Fruit fly (Drosophila melanogaster) S2 (cell line): Measurements from ENCODE around the gene CG45544.

Experiments used
- CG8478 ChIP-seq: fragments of >200 bp; optimal IDR thresholded peaks from 2 replicates; lab custom pipeline; 2018
- CTCF ChIP-seq, 2 experiments: fragments of >200 bp; optimal IDR thresholded peaks; 2 replicates each; lab custom pipeline; 2018

DNA sequence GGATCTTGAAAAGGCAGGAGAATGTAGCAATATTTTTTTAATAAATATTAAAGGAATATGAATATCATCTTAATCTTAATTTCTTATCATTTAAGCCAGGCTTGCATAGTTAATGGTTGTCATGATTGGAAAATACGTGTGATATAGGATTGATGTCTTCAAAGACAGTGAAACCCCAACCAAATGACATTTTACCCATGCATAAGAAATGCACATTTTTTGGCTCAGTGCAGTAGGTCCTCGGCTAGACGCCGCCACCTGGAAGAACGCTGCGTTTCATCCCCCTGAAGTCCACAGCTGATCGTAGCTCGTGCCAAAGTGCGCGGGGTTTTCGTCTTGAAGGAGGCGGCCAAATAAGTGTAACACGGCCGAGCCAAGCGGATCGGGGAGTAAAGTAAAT lies 10.3 kb downstream of the CG45544 start:
- TF ChIP-seq CG8478 (no peak), CTCF (optimal IDR thresholded peaks at IDR 0.05; lab: Kevin White, UChicago) (no peak)
